Worm (Caenorhabditis elegans): Measurements from ENCODE around the gene R10D12.8.

Gene R10D12.8

DNA sequence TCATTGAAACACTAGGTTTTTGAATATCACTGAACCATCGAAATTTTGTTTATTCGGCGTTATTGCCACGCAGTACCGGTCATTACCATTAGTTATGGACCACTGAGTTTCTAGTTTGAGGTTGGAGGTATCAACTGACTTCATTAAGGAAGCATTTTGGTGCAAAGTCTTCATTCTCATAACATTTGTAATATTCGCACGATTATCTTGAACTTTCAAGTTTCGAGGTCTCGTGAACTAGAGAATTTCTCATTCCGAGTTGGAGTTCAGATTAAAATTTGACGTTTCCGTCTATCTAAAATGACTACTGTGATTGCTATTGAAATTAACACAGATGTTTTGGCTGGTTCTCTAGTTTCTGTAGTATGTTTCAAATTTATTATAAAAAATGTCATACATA, 32.4 kb downstream of the R10D12.8 start, which contains the start of gene srx-42:
srx-42 (plus strand) TSS at position 301 of the 400 bp plus-strand sequence.
- TF ChIP-seq efl-1 (optimal IDR thresholded peaks at IDR 0.05) (no peak), efl-1 (GFP tag; optimal IDR thresholded peaks at IDR 0.05 in 1 of 2) (no peak), ets-5 (GFP tag; IDR thresholded peaks at IDR 0.05) (no peak), aly-2 (tag; optimal IDR thresholded peaks at IDR 0.05) (no peak), dsc-1 (tag; optimal IDR thresholded peaks at IDR 0.05) (no peak), alr-1 (tag; optimal IDR thresholded peaks at IDR 0.05; ENCODE audit: borderline replicate concordance) (no peak), lin-39 (tag; optimal IDR thresholded peaks at IDR 0.05) (no peak), C16A3.4 (tag; optimal IDR thresholded peaks at IDR 0.05) (no peak)

- TF ChIP-seq hlh-4 (tag; optimal IDR thresholded peaks at IDR 0.05) (no peak), fos-1 (tag; optimal IDR thresholded peaks at IDR 0.05) (no peak), ztf-4 (tag; optimal IDR thresholded peaks at IDR 0.05) (no peak), efl-1 (optimal IDR thresholded peaks at IDR 0.05) (no peak), efl-1 (GFP tag; optimal IDR thresholded peaks at IDR 0.05 in 1 of 2) (no peak), ces-1 (GFP tag; optimal IDR thresholded peaks at IDR 0.05) (no peak), snpc-4 (tag; optimal IDR thresholded peaks at IDR 0.05) (no peak), nhr-84 (tag; optimal IDR thresholded peaks at IDR 0.05) (no peak), lin-13 (GFP tag; optimal IDR thresholded peaks at IDR 0.05) (no peak), lsy-2 (tag; optimal IDR thresholded peaks at IDR 0.05) (no peak)
Measured at ce11 chrV:13918341-13918740, 34.8 kb downstream of the R10D12.8 start, which contains the start of gene str-250. TSS of gene str-250 (plus strand) at chrV:13918641.

- no peak for TF ChIP-seq pag-3 (tag; optimal IDR thresholded peaks at IDR 0.05; ENCODE audit: borderline replicate concordance, insufficient read depth)
- TF ChIP-seq nhr-11 (tag; optimal IDR thresholded peaks at IDR 0.05), result no peak
Measured at ce11 chrV:13916196-13916595, 36.9 kb downstream of the R10D12.8 start, which contains the start of gene str-252. TSS of gene str-252 (plus strand) at chrV:13916496.

DNA sequence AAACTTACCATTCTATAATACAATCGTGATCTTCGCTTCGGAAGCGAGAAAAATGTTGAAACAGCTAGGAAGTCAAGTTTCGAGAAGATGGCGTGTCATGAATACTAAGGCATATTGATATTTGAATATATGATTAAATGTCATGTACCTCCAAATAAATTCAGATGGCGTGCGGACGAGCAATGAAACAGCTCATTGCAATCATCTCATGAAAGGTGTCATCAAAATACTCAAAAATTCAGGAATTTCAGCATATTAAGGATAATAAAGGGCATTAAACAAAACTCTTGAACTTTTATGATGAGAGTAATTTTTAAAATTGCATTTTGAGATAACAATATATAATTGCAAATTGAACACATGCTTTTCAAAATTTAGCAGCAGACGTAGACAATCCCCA, 37.7 kb downstream of the R10D12.8 start, which contains the start of gene gcy-32:
gcy-32 (minus strand) TSS at position 101 of the 400 bp plus-strand sequence.
- TF ChIP-seq elt-2 (tag; optimal IDR thresholded peaks at IDR 0.05), result no peak
- TF ChIP-seq sox-4 (tag; optimal IDR thresholded peaks at IDR 0.05), result no peak
- TF ChIP-seq ceh-88 (GFP tag; IDR thresholded peaks at IDR 0.05), result no peak
- TF ChIP-seq sup-37 (GFP tag; optimal IDR thresholded peaks at IDR 0.05), result no peak
- no peak for TF ChIP-seq nhr-19 (GFP tag; conservative IDR thresholded peaks at IDR 0.05)
- TF ChIP-seq pqm-1 (tag; optimal IDR thresholded peaks at IDR 0.05), result no peak
- TF ChIP-seq lin-15B (tag; optimal IDR thresholded peaks at IDR 0.05), result no peak
- no peak for TF ChIP-seq efl-3 (GFP tag; optimal IDR thresholded peaks at IDR 0.05)
- no peak for TF ChIP-seq ces-1 (GFP tag; optimal IDR thresholded peaks at IDR 0.05)
- TF ChIP-seq pax-3 (tag; optimal IDR thresholded peaks at IDR 0.05), result no peak
- no peak for TF ChIP-seq skn-1 (tag; optimal IDR thresholded peaks at IDR 0.05)
- no peak for TF ChIP-seq mab-9 (GFP tag; IDR thresholded peaks at IDR 0.05)
- TF ChIP-seq hpl-2 (GFP tag; optimal IDR thresholded peaks at IDR 0.05), result no peak
- no peak for TF ChIP-seq lin-35 (GFP tag; optimal IDR thresholded peaks at IDR 0.05)

- peak; percentile 66 for TF ChIP-seq swsn-7 (tag; optimal IDR thresholded peaks at IDR 0.05)
- no peak for TF ChIP-seq ceh-8 (GFP tag; optimal IDR thresholded peaks at IDR 0.05)
- peak; percentile 94 for TF ChIP-seq nhr-20 (tag; optimal IDR thresholded peaks at IDR 0.05)
- TF ChIP-seq Y116A8C.19 (tag; optimal IDR thresholded peaks at IDR 0.05; ENCODE audit: borderline replicate concordance), result no peak
- no peak for TF ChIP-seq hlh-17 (GFP tag; optimal IDR thresholded peaks at IDR 0.05; ENCODE audit: borderline replicate concordance)
- TF ChIP-seq aha-1 (tag; optimal IDR thresholded peaks at IDR 0.05), result peak; percentile 10
- TF ChIP-seq lir-3 (tag; optimal IDR thresholded peaks at IDR 0.05; ENCODE audit: poor library complexity), result peak; percentile 59
- TF ChIP-seq mab-9 (GFP tag; IDR thresholded peaks at IDR 0.05), result no peak
- TF ChIP-seq sptf-1 (tag; optimal IDR thresholded peaks at IDR 0.05), result no peak
- no peak for TF ChIP-seq unc-86 (tag; optimal IDR thresholded peaks at IDR 0.05)
- TF ChIP-seq pax-3 (tag; optimal IDR thresholded peaks at IDR 0.05), result peak; percentile 82
- TF ChIP-seq egl-27 (tag; optimal IDR thresholded peaks at IDR 0.05), result no peak
- TF ChIP-seq elt-2 (tag; optimal IDR thresholded peaks at IDR 0.05), result peak; percentile 85
- no peak for TF ChIP-seq zag-1 (tag; optimal IDR thresholded peaks at IDR 0.05)
- peak in 1 of 2 experiments; percentile 94 for TF ChIP-seq mdl-1 (tag; optimal IDR thresholded peaks at IDR 0.05)
- no peak for TF ChIP-seq unc-62 (GFP tag; optimal IDR thresholded peaks at IDR 0.05)
- no peak for TF ChIP-seq unc-30 (tag; optimal IDR thresholded peaks at IDR 0.05)
- peak; percentile 61 for TF ChIP-seq sox-4 (tag; optimal IDR thresholded peaks at IDR 0.05)
- TF ChIP-seq lin-13 (GFP tag; optimal IDR thresholded peaks at IDR 0.05), result peak; percentile 78
- TF ChIP-seq ztf-11 (tag; optimal IDR thresholded peaks at IDR 0.05), result no peak
Measured at ce11 chrV:13909400-13909799, 43.7 kb downstream of the R10D12.8 start, which contains the start of gene C06B3.7. TSS of gene C06B3.7 (plus strand) at chrV:13909686.
